Worm (Caenorhabditis elegans): ENCODE measurements around the gene npl-4.2.

ce11 chrII:5638059-5638458, 15.4 kb downstream of the npl-4.2 start, which contains the start of gene F59E12.3:
- TF ChIP-seq ceh-82 (tag; optimal IDR thresholded peaks at IDR 0.05) (no peak), ZK546.5 (tag; optimal IDR thresholded peaks at IDR 0.05) (no peak), elt-3 (tag; optimal IDR thresholded peaks at IDR 0.05) (no peak), zag-1 (tag; optimal IDR thresholded peaks at IDR 0.05) (no peak), nhr-25 (tag; optimal IDR thresholded peaks at IDR 0.05) (no peak)
